Worm (Caenorhabditis elegans): Measurements from ENCODE around the gene F02E11.2.

Gene F02E11.2

ce11 chrII:3248043-3248718 is 14.4 kb upstream of the F02E11.2 start, which contains the start of the genes fbxc-50 and C17F4.2 (continued):
- TF ChIP-seq madf-6 (GFP tag; IDR thresholded peaks at IDR 0.05) (peak; percentile 88), Y67H2A.10 (GFP tag; conservative IDR thresholded peaks at IDR 0.05) (no peak), zfh-2 (GFP tag; conservative IDR thresholded peaks at IDR 0.05) (no peak), hsf-1 (GFP tag; IDR thresholded peaks at IDR 0.05) (no peak), lin-40 (tag; optimal IDR thresholded peaks at IDR 0.05) (no peak), F22D6.2 (tag; optimal IDR thresholded peaks at IDR 0.05) (no peak), snpc-1.3 (tag; optimal IDR thresholded peaks at IDR 0.05; ENCODE audit: insufficient read depth) (no peak), Y95B8A.8 (GFP tag; IDR thresholded peaks at IDR 0.05) (no peak), B0019.2 (GFP tag; conservative IDR thresholded peaks at IDR 0.05) (no peak), nhr-27 (tag; optimal IDR thresholded peaks at IDR 0.05) (no peak), rec-8 (tag; optimal IDR thresholded peaks at IDR 0.05) (no peak), ccch-3 (GFP tag; optimal IDR thresholded peaks at IDR 0.05) (no peak), snpc-3.4 (tag; optimal IDR thresholded peaks at IDR 0.05) (peak; percentile 13), efl-1 (GFP tag; optimal IDR thresholded peaks at IDR 0.05) (peak; percentile 90), nfya-1 (tag; optimal IDR thresholded peaks at IDR 0.05; ENCODE audit: borderline replicate concordance, insufficient read depth) (no peak), B0035.1 (tag; optimal IDR thresholded peaks at IDR 0.05) (no peak), lir-1 (GFP tag; conservative IDR thresholded peaks at IDR 0.05) (no peak), lag-1 (GFP tag; IDR thresholded peaks at IDR 0.05) (no peak), tbp1 (GFP tag; optimal IDR thresholded peaks at IDR 0.05) (no peak), ztf-22 (GFP tag; optimal IDR thresholded peaks at IDR 0.05) (no peak), zim-3 (tag; optimal IDR thresholded peaks at IDR 0.05) (no peak), unc-62 (GFP tag; optimal IDR thresholded peaks at IDR 0.05) (no peak), let-607 (tag; optimal IDR thresholded peaks at IDR 0.05) (no peak), nfyb-1 (GFP tag; IDR thresholded peaks at IDR 0.05) (no peak), K11D2.4 (GFP tag; IDR thresholded peaks at IDR 0.05) (no peak), lin-35 (GFP tag; optimal IDR thresholded peaks at IDR 0.05) (no peak), ZK185.1 (tag; optimal IDR thresholded peaks at IDR 0.05; ENCODE audit: poor library complexity, severe bottlenecking) (no peak), akir-1 (GFP tag; optimal IDR thresholded peaks at IDR 0.05) (no peak), B0336.3 (GFP tag; IDR thresholded peaks at IDR 0.05) (no peak), F49E8.2 (tag; optimal IDR thresholded peaks at IDR 0.05; ENCODE audit: insufficient read depth) (no peak), ceh-40 (GFP tag; IDR thresholded peaks at IDR 0.05) (no peak), lin-54 (GFP tag; optimal IDR thresholded peaks at IDR 0.05) (no peak), rcor-1 (GFP tag; IDR thresholded peaks at IDR 0.05) (0 out of 2 replicates have a peak, but pooled peaks have one; percentile 10), dox-1 (GFP tag; IDR thresholded peaks at IDR 0.05) (no peak), Y53G8AR.9 (GFP tag; conservative IDR thresholded peaks at IDR 0.05) (no peak), ceh-58 (GFP tag; IDR thresholded peaks at IDR 0.05) (no peak), ztf-25 (GFP tag; IDR thresholded peaks at IDR 0.05) (no peak), madf-3 (GFP tag; IDR thresholded peaks at IDR 0.05) (no peak), ztf-6 (GFP tag; IDR thresholded peaks at IDR 0.05) (no peak), lsl-1 (GFP tag; optimal IDR thresholded peaks at IDR 0.05) (peak; percentile 27), ztf-18 (tag; optimal IDR thresholded peaks at IDR 0.05) (no peak), ama-1 (optimal IDR thresholded peaks at IDR 0.05) (no peak), ama-1 (GFP tag; optimal IDR thresholded peaks at IDR 0.05) (no peak), C06A6.2 (GFP tag; conservative IDR thresholded peaks at IDR 0.05) (no peak), C17E4.6 (GFP tag; IDR thresholded peaks at IDR 0.05) (no peak), xnd-1 (tag; optimal IDR thresholded peaks at IDR 0.05) (peak; percentile 77), madf-8 (GFP tag; conservative IDR thresholded peaks at IDR 0.05) (peak; percentile 86)
